Fruit fly (Drosophila melanogaster): ENCODE measurements around the gene Hs3st-B.

DNA sequence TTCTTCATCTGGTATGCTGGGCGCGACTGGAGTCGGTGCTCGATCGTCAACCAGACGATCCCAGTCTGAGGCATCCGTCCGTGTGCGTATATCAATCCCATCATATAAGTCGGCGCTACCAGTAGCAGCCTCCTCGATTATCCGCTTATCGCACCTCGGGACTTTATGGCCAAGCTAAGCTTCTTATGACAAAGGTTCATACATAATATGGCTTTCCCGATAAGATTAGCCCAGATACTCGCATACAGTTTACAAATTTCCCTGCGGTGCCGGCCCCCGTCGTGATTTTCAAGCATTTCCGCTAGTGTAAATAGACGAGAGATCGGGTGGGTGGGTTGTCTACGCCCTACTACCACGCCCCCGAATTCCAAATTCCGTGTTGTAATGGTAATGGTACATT lies 31.8 kb downstream of the Hs3st-B start, which contains the start of gene CG8028:
- TF ChIP-seq psq (GFP tag; optimal IDR thresholded peaks at IDR 0.05): no peak
- no peak for TF ChIP-seq CG43689 (GFP tag; IDR thresholded peaks at IDR 0.05)
- TF ChIP-seq Mrtf (GFP tag; IDR thresholded peaks at IDR 0.05): no peak
- TF ChIP-seq CG30403 (GFP tag; optimal IDR thresholded peaks at IDR 0.05): no peak
- TF ChIP-seq Dek (tag; optimal IDR thresholded peaks at IDR 0.05): no peak
- TF ChIP-seq fd3F (GFP tag; optimal IDR thresholded peaks at IDR 0.05): no peak
- TF ChIP-seq Atf-2 (GFP tag; optimal IDR thresholded peaks at IDR 0.05): no peak
- TF ChIP-seq zfh2 (GFP tag; optimal IDR thresholded peaks at IDR 0.05): no peak
- TF ChIP-seq E2f2 (GFP tag; IDR thresholded peaks at IDR 0.05): no peak
- no peak for TF ChIP-seq Adf1 (GFP tag; IDR thresholded peaks at IDR 0.05)
- TF ChIP-seq Xrp1 (GFP tag; IDR thresholded peaks at IDR 0.05): no peak
